Worm (Caenorhabditis elegans): Measurements from ENCODE around the gene nex-4.

Gene nex-4

ce11 chrV:4823683-4824391 is 27.4 kb upstream of the nex-4 start (continued):
- TF ChIP-seq nhr-76 (tag; optimal IDR thresholded peaks at IDR 0.05) (no peak), sea-2 (GFP tag; optimal IDR thresholded peaks at IDR 0.05) (no peak), elt-3 (tag; optimal IDR thresholded peaks at IDR 0.05) (no peak), nhr-25 (tag; optimal IDR thresholded peaks at IDR 0.05) (no peak), nhr-77 (tag; optimal IDR thresholded peaks at IDR 0.05) (no peak), nhr-67 (tag; optimal IDR thresholded peaks at IDR 0.05) (no peak), nhr-237 (tag; optimal IDR thresholded peaks at IDR 0.05) (no peak), tbx-2 (tag; optimal IDR thresholded peaks at IDR 0.05) (peak; percentile 24), ama-1 (optimal IDR thresholded peaks at IDR 0.05) (peak; percentile 90), elt-2 (tag; optimal IDR thresholded peaks at IDR 0.05) (peak; percentile 55), egl-27 (tag; optimal IDR thresholded peaks at IDR 0.05) (no peak), nhr-23 (tag; optimal IDR thresholded peaks at IDR 0.05) (peak; percentile 49), nhr-11 (tag; optimal IDR thresholded peaks at IDR 0.05) (no peak), egl-5 (tag; optimal IDR thresholded peaks at IDR 0.05) (no peak)

- TF ChIP-seq ZK546.5 (tag; optimal IDR thresholded peaks at IDR 0.05) (no peak), jun-1 (tag; optimal IDR thresholded peaks at IDR 0.05) (peak; percentile 32), snpc-4 (tag; optimal IDR thresholded peaks at IDR 0.05) (peak; percentile 74), skn-1 (tag; optimal IDR thresholded peaks at IDR 0.05) (peak; percentile 67), fos-1 (tag; optimal IDR thresholded peaks at IDR 0.05) (no peak), nfya-1 (tag; optimal IDR thresholded peaks at IDR 0.05; ENCODE audit: insufficient read depth) (peak; percentile 96), nhr-25 (tag; optimal IDR thresholded peaks at IDR 0.05) (peak; percentile 79), lsy-12 (tag; optimal IDR thresholded peaks at IDR 0.05) (peak; percentile 50), R02D3.7 (tag; optimal IDR thresholded peaks at IDR 0.05) (peak; percentile 50), elt-2 (tag; optimal IDR thresholded peaks at IDR 0.05) (peak; percentile 60), unc-62 (GFP tag; optimal IDR thresholded peaks at IDR 0.05) (no peak), nhr-28 (tag; optimal IDR thresholded peaks at IDR 0.05) (no peak), fkh-2 (tag; optimal IDR thresholded peaks at IDR 0.05) (no peak), nhr-23 (tag; optimal IDR thresholded peaks at IDR 0.05) (peak; percentile 80), hmg-11 (tag; optimal IDR thresholded peaks at IDR 0.05) (peak; percentile 58), pqm-1 (tag; optimal IDR thresholded peaks at IDR 0.05) (peak; percentile 59), aly-2 (tag; optimal IDR thresholded peaks at IDR 0.05) (no peak), fkh-10 (GFP tag; optimal IDR thresholded peaks at IDR 0.05) (peak; percentile 43), lin-39 (tag; optimal IDR thresholded peaks at IDR 0.05) (peak; percentile 92), lin-15B (tag; optimal IDR thresholded peaks at IDR 0.05) (peak; percentile 91), pha-4 (tag; optimal IDR thresholded peaks at IDR 0.05) (peak; percentile 90), ceh-28 (tag; optimal IDR thresholded peaks at IDR 0.05) (peak; percentile 47), mml-1 (tag; optimal IDR thresholded peaks at IDR 0.05) (no peak), egl-5 (tag; optimal IDR thresholded peaks at IDR 0.05) (peak; percentile 28), tbx-2 (tag; optimal IDR thresholded peaks at IDR 0.05) (peak; percentile 18)
Measured at ce11 chrV:4826710-4827380, 24.4 kb upstream of the nex-4 start, which contains the start of the genes hsp-6 and C37H5.5. hsp-6 (minus strand) TSS chrV:4826760. C37H5.5 (plus strand) TSS chrV:4827360.

- no peak for TF ChIP-seq fos-1 (tag; optimal IDR thresholded peaks at IDR 0.05)
- no peak for TF ChIP-seq ztf-4 (tag; optimal IDR thresholded peaks at IDR 0.05)
- TF ChIP-seq unc-62 (GFP tag; optimal IDR thresholded peaks at IDR 0.05): no peak
- no peak for TF ChIP-seq nfya-1 (tag; optimal IDR thresholded peaks at IDR 0.05; ENCODE audit: insufficient read depth)
- TF ChIP-seq sea-2 (GFP tag; optimal IDR thresholded peaks at IDR 0.05): no peak
- no peak for TF ChIP-seq ZK546.5 (tag; optimal IDR thresholded peaks at IDR 0.05)
- no peak for TF ChIP-seq snpc-4 (tag; optimal IDR thresholded peaks at IDR 0.05)
- TF ChIP-seq nhr-67 (tag; optimal IDR thresholded peaks at IDR 0.05): no peak
- no peak for TF ChIP-seq pqm-1 (tag; optimal IDR thresholded peaks at IDR 0.05)
- no peak for TF ChIP-seq nhr-237 (tag; optimal IDR thresholded peaks at IDR 0.05)
- no peak for TF ChIP-seq nhr-28 (tag; optimal IDR thresholded peaks at IDR 0.05)
- TF ChIP-seq jun-1 (tag; optimal IDR thresholded peaks at IDR 0.05): no peak
- no peak for TF ChIP-seq tbx-2 (tag; optimal IDR thresholded peaks at IDR 0.05)
- no peak for TF ChIP-seq elt-2 (tag; optimal IDR thresholded peaks at IDR 0.05)
- no peak for TF ChIP-seq nhr-77 (tag; optimal IDR thresholded peaks at IDR 0.05)
- TF ChIP-seq fkh-10 (GFP tag; optimal IDR thresholded peaks at IDR 0.05): no peak
- no peak for TF ChIP-seq lin-15B (tag; optimal IDR thresholded peaks at IDR 0.05)
- no peak for TF ChIP-seq aly-2 (tag; optimal IDR thresholded peaks at IDR 0.05)
Measured at ce11 chrV:4834277-4834676, 17.0 kb upstream of the nex-4 start, which contains the start of gene C37H5.14. C37H5.14 (minus strand) TSS chrV:4834377.

Data from whole organism, L3 larva.